Fruit fly (Drosophila melanogaster) whole organism, embryonic: Measurements from ENCODE around the gene CG5910.

ENCODE experiments used
- Awh ChIP-seq: fragments of 200-800 bp; sonication (Bioruptor generic); IDR thresholded peaks from 2 replicates; pipeline ENCODE4, ENCODE4 v1.3.6; 2022; ENCODE audit warnings: missing biosample characterization, missing genetic modification characterization
- CG11085 ChIP-seq: fragments of 200-800 bp; sonication (Bioruptor generic); IDR thresholded peaks from 2 replicates; pipeline ENCODE4 v1.3.6; 2022; ENCODE audit warnings: missing biosample characterization, missing genetic modification characterization
- CG12219 ChIP-seq: fragments of 200-800 bp; sonication (Bioruptor generic); optimal IDR thresholded peaks from 3 replicates; lab custom pipeline; 2018; ENCODE audit warnings: missing biosample characterization, mild to moderate bottlenecking, missing genetic modification characterization
- CG15269 ChIP-seq: fragments of 200-800 bp; sonication (Bioruptor generic); optimal IDR thresholded peaks from 2 replicates; lab custom pipeline; 2018; ENCODE audit warnings: missing biosample characterization, mild to moderate bottlenecking, missing genetic modification characterization, moderate library complexity
- CG16813 ChIP-seq: fragments of 200-800 bp; sonication (Bioruptor generic); IDR thresholded peaks from 3 replicates; pipeline ENCODE4 v1.3.6; 2022; ENCODE audit warnings: missing biosample characterization, missing genetic modification characterization; ENCODE audit not compliant: partially characterized antibody
- CG18011 ChIP-seq: fragments of 200-800 bp; sonication (Bioruptor generic); optimal IDR thresholded peaks from 2 replicates; lab custom pipeline; 2017; ENCODE audit warnings: missing biosample characterization, missing genetic modification characterization, mild to moderate bottlenecking, moderate library complexity, missing genotype
- CG2129 ChIP-seq: fragments of 200-800 bp; sonication (Bioruptor generic); IDR thresholded peaks from 2 replicates; pipeline ENCODE4 v1.3.6; 2022; ENCODE audit warnings: missing biosample characterization, missing genetic modification characterization; ENCODE audit not compliant: partially characterized antibody
- CG31441 ChIP-seq: fragments of 200-800 bp; sonication (Bioruptor generic); IDR thresholded peaks from 2 replicates; pipeline ENCODE4 v1.3.6; 2022; ENCODE audit warnings: missing biosample characterization, missing genetic modification characterization
- CG3163 ChIP-seq: fragments of 200-800 bp; sonication (Bioruptor generic); optimal IDR thresholded peaks from 3 replicates; lab custom pipeline; 2016; ENCODE audit warnings: missing biosample characterization, missing genetic modification characterization
- CG42726 ChIP-seq: fragments of 200-800 bp; sonication (Bioruptor generic); IDR thresholded peaks from 2 replicates; pipeline ENCODE4 v1.3.6; 2022; ENCODE audit warnings: missing biosample characterization, missing genetic modification characterization; ENCODE audit not compliant: partially characterized antibody
- CG4854 ChIP-seq: fragments of 200-800 bp; sonication (Bioruptor generic); optimal IDR thresholded peaks from 2 replicates; lab custom pipeline; 2016; ENCODE audit warnings: missing biosample characterization, missing genetic modification characterization, inconsistent platforms
- CG6254 ChIP-seq: fragments of 200-800 bp; sonication (Bioruptor generic); optimal IDR thresholded peaks from 3 replicates; lab custom pipeline; 2017; ENCODE audit warnings: mild to moderate bottlenecking, missing biosample characterization, missing genetic modification reagents, missing genetic modification characterization
- CG7963 ChIP-seq: fragments of 200-800 bp; sonication (Bioruptor generic); IDR thresholded peaks from 3 replicates; pipeline ENCODE4 v1.3.6; 2022; ENCODE audit warnings: missing biosample characterization, missing genetic modification characterization; ENCODE audit not compliant: partially characterized antibody
- CG7987 ChIP-seq: fragments of 200-800 bp; sonication (Bioruptor generic); optimal IDR thresholded peaks from 2 replicates; lab custom pipeline; 2018; ENCODE audit warnings: missing biosample characterization, mild to moderate bottlenecking, missing genetic modification characterization, moderate library complexity
- CG8388 ChIP-seq: fragments of 200-800 bp; sonication (Bioruptor generic); optimal IDR thresholded peaks from 2 replicates; lab custom pipeline; 2019; ENCODE audit warnings: missing biosample characterization, mild to moderate bottlenecking, missing genetic modification characterization, moderate library complexity
- CG9215 ChIP-seq: fragments of 200-800 bp; sonication (Bioruptor generic); IDR thresholded peaks from 2 replicates; pipeline ENCODE4 v1.3.6; 2022; ENCODE audit warnings: missing biosample characterization, missing genetic modification characterization
- Dad ChIP-seq: fragments of 200-800 bp; sonication (Bioruptor generic); optimal IDR thresholded peaks from 3 replicates; lab custom pipeline; 2016; ENCODE audit warnings: missing biosample characterization, missing genetic modification characterization
- Drgx ChIP-seq: fragments of 200-800 bp; sonication (Bioruptor generic); IDR thresholded peaks from 2 replicates; pipeline ENCODE4 v1.3.6; 2022; ENCODE audit warnings: missing biosample characterization, missing genetic modification characterization
- Elba2 ChIP-seq: fragments of 200-800 bp; sonication (Bioruptor generic); optimal IDR thresholded peaks from 3 replicates; lab custom pipeline; 2016; ENCODE audit warnings: missing biosample characterization, missing genetic modification characterization
- Hey ChIP-seq: fragments of 200-800 bp; sonication (Bioruptor generic); optimal IDR thresholded peaks from 3 replicates; lab custom pipeline; 2018; ENCODE audit warnings: missing biosample characterization, mild to moderate bottlenecking, missing genetic modification characterization
- Hr51 ChIP-seq, 2 experiments: fragments of 200-800 bp; sonication (Bioruptor generic); optimal IDR thresholded peaks; 2 replicates in 1 of 2; 3 replicates in 1 of 2; lab custom pipeline; 2016 to 2018; ENCODE audit warnings: missing biosample characterization in 2 of 2, missing genetic modification characterization in 2 of 2, mild to moderate bottlenecking in 1 of 2, moderate library complexity in 1 of 2
- MBD-R2 ChIP-seq: fragments of 200-800 bp; sonication (Bioruptor generic); IDR thresholded peaks from 2 replicates; pipeline ENCODE4 v1.3.6; 2022; ENCODE audit warnings: missing biosample characterization, missing genetic modification characterization
- Mad ChIP-seq: fragments of 200-800 bp; sonication (Bioruptor generic); optimal IDR thresholded peaks from 2 replicates; lab custom pipeline; 2016; ENCODE audit warnings: missing biosample characterization, missing genetic modification characterization
- Meics ChIP-seq: fragments of 200-800 bp; sonication (Bioruptor generic); optimal IDR thresholded peaks from 2 replicates; lab custom pipeline; 2017; ENCODE audit warnings: missing biosample characterization, mild to moderate bottlenecking, missing genetic modification characterization
- Nf-YA ChIP-seq: fragments of 200-800 bp; sonication (Bioruptor generic); IDR thresholded peaks from 2 replicates; pipeline ENCODE4 v1.3.6; 2022; ENCODE audit warnings: missing biosample characterization, missing genetic modification characterization
- Optix ChIP-seq: fragments of 200-800 bp; sonication (Bioruptor generic); IDR thresholded peaks from 3 replicates; pipeline ENCODE4 v1.3.6; 2022; ENCODE audit warnings: missing biosample characterization, missing genetic modification characterization
- PHDP ChIP-seq: fragments of 200-800 bp; sonication (Bioruptor generic); optimal IDR thresholded peaks from 3 replicates; lab custom pipeline; 2018; ENCODE audit warnings: missing biosample characterization, mild to moderate bottlenecking, missing genetic modification characterization, moderate library complexity
- Rx ChIP-seq: fragments of 200-800 bp; sonication (Bioruptor generic); IDR thresholded peaks from 2 replicates; pipeline ENCODE4 v1.3.6; 2022; ENCODE audit warnings: missing biosample characterization, missing genetic modification characterization
- Xrp1 ChIP-seq: fragments of 200-800 bp; sonication (Bioruptor generic); IDR thresholded peaks from 2 replicates; pipeline ENCODE4 v1.3.6; 2022; ENCODE audit warnings: missing biosample characterization, missing genetic modification characterization
- bbx ChIP-seq: fragments of 200-800 bp; sonication (Bioruptor generic); IDR thresholded peaks from 2 replicates; pipeline ENCODE4 v1.3.6; 2022; ENCODE audit warnings: missing biosample characterization, missing genetic modification characterization; ENCODE audit not compliant: partially characterized antibody
- cas ChIP-seq: fragments of 200-800 bp; sonication (Bioruptor generic); IDR thresholded peaks from 2 replicates; pipeline ENCODE4 v1.3.6; 2022; ENCODE audit warnings: missing biosample characterization, missing genetic modification characterization
- corto ChIP-seq: fragments of 200-800 bp; sonication (Bioruptor generic); optimal IDR thresholded peaks from 2 replicates; lab custom pipeline; 2016; ENCODE audit warnings: missing biosample characterization, mild to moderate bottlenecking, missing genetic modification characterization, moderate library complexity
- crc ChIP-seq: fragments of 200-800 bp; sonication (Bioruptor generic); optimal IDR thresholded peaks from 2 replicates; lab custom pipeline; 2016; ENCODE audit warnings: missing biosample characterization, missing genetic modification characterization
- en ChIP-seq: fragments of 200-800 bp; sonication (Bioruptor generic); optimal IDR thresholded peaks from 2 replicates; lab custom pipeline; 2016; ENCODE audit warnings: missing biosample characterization, missing genetic modification characterization
- fd3F ChIP-seq: fragments of 200-800 bp; sonication (Bioruptor generic); optimal IDR thresholded peaks from 2 replicates; lab custom pipeline; 2018; ENCODE audit warnings: missing biosample characterization, mild to moderate bottlenecking, missing genetic modification characterization, moderate library complexity
- her ChIP-seq: fragments of 200-800 bp; sonication (Bioruptor generic); optimal IDR thresholded peaks from 2 replicates; lab custom pipeline; 2016; ENCODE audit warnings: missing biosample characterization, missing genetic modification characterization
- mam ChIP-seq: fragments of 200-800 bp; sonication (Bioruptor generic); optimal IDR thresholded peaks from 3 replicates; lab custom pipeline; 2016; ENCODE audit warnings: missing biosample characterization, missing genetic modification characterization
- mirr ChIP-seq: fragments of 200-800 bp; sonication (Bioruptor generic); optimal IDR thresholded peaks from 3 replicates; lab custom pipeline; 2018; ENCODE audit warnings: missing biosample characterization, mild to moderate bottlenecking, missing genetic modification characterization
- prd ChIP-seq, 3 experiments: fragments of >200 bp in 2 of 3; fragments of 200-800 bp in 1 of 3; sonication (Bioruptor generic) in 1 of 3; optimal IDR thresholded peaks in 2 of 3; IDR thresholded peaks in 1 of 3; 2 replicates in 2 of 3; 3 replicates in 1 of 3; pipeline versions ENCODE4 v1.3.6 to Lab custom; 2017 to 2022; ENCODE audit warnings: missing biosample characterization in 1 of 3, missing genetic modification characterization in 1 of 3
- seq ChIP-seq: fragments of 200-800 bp; sonication (Bioruptor generic); IDR thresholded peaks from 2 replicates; pipeline ENCODE4 v1.3.6; 2022; ENCODE audit warnings: missing biosample characterization, missing genetic modification characterization
- sna ChIP-seq: fragments of 200-800 bp; sonication (Bioruptor generic); IDR thresholded peaks from 2 replicates; pipeline ENCODE4 v1.3.6; 2022; ENCODE audit warnings: missing biosample characterization, missing genetic modification characterization; ENCODE audit not compliant: partially characterized antibody
- sug ChIP-seq: fragments of 200-800 bp; optimal IDR thresholded peaks from 2 replicates; lab custom pipeline; 2019; ENCODE audit warnings: missing biosample characterization, mild to moderate bottlenecking, missing genetic modification characterization, moderate library complexity
- twi ChIP-seq: fragments of 200-800 bp; optimal IDR thresholded peaks from 2 replicates; lab custom pipeline; 2019; ENCODE audit warnings: missing biosample characterization, mild to moderate bottlenecking, missing genetic modification characterization, moderate library complexity
- usp ChIP-seq: fragments of >200 bp; optimal IDR thresholded peaks from 2 replicates; lab custom pipeline; 2017; ENCODE audit warnings: missing biosample characterization, missing genetic modification characterization
- yki ChIP-seq: fragments of >200 bp; optimal IDR thresholded peaks from 3 replicates; lab custom pipeline; 2018
- zf30C ChIP-seq: fragments of 200-800 bp; sonication (Bioruptor generic); optimal IDR thresholded peaks from 3 replicates; lab custom pipeline; 2018; ENCODE audit warnings: missing biosample characterization, mild to moderate bottlenecking, missing genetic modification characterization

CG5910 gene

dm6 chr3L:20452813-20453682 is 10.8 kb downstream of the CG5910 start, which contains the start of gene CG5199 (continued):
- TF ChIP-seq fd3F (GFP tag; lab: Kevin White, UChicago): peak; percentile 55
- TF ChIP-seq Optix (GFP tag; lab: Robert Waterston, UW): no peak
- peak; percentile 67 for TF ChIP-seq Xrp1 (GFP tag; lab: Robert Waterston, UW)
- no peak; the same call in 1 of the 2 replicates for TF ChIP-seq MBD-R2 (GFP tag; lab: Robert Waterston, UW)
- TF ChIP-seq Drgx (GFP tag; lab: Robert Waterston, UW): 0 out of 2 replicates have a peak, but pooled peaks have one; percentile 28
- no peak for TF ChIP-seq en (GFP tag; lab: Kevin White, UChicago)
- peak; percentile 62 for TF ChIP-seq PHDP (tag; lab: Kevin White, UChicago)
- no peak for TF ChIP-seq yki (lab: Kevin White, UChicago)
- TF ChIP-seq Awh (GFP tag; lab: Robert Waterston, UW): no peak
- TF ChIP-seq Nf-YA: no peak
- TF ChIP-seq cas (GFP tag; lab: Robert Waterston, UW): no peak

DNA sequence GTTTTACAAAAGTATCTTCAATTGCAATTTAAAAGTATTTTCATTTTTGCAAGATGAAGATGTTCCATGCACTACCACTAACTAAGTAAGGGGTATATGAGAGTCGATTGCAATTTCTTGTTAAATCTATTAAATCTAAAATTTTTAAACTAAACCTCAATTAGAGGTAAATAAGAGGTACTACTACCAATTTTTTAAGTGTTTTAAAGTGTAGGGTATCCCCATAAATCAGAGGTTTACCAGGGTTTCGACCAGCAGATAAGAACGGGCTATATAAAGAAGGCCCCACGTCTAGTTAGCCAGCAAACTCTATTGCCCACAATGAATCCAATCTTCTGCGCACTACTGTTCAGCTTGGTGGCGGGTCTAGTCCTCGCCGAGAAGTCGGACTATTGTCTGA is 18.2 kb downstream of the CG5910 start, which contains the start of gene mag:
Gene mag, plus strand, starts transcription at position 301 of the 400 bp plus-strand sequence.
- TF ChIP-seq CG11085 (GFP tag; lab: Robert Waterston, UW) (no peak), CG9215 (GFP tag; lab: Robert Waterston, UW) (no peak), CG31441 (GFP tag; lab: Robert Waterston, UW) (no peak), CG6254 (GFP tag; lab: Kevin White, UChicago) (no peak), CG4854 (GFP tag; lab: Kevin White, UChicago) (no peak), CG16813 (no peak), prd (optimal IDR thresholded peaks at IDR 0.05; lab: Kevin White, UChicago) (no peak), prd (GFP tag; IDR thresholded peaks at IDR 0.05; lab: Robert Waterston, UW) (no peak), Rx (GFP tag; lab: Robert Waterston, UW) (no peak), CG18011 (GFP tag; lab: Kevin White, UChicago) (no peak), corto (GFP tag; lab: Kevin White, UChicago) (no peak), twi (tag; lab: Kevin White, UChicago) (no peak), seq (GFP tag; lab: Robert Waterston, UW) (no peak), Meics (no peak), sna (GFP tag; lab: Robert Waterston, UW) (no peak), bbx (GFP tag; lab: Robert Waterston, UW) (no peak), Hr51 (GFP tag; optimal IDR thresholded peaks at IDR 0.05; lab: Kevin White, UChicago) (no peak), CG42726 (GFP tag; lab: Robert Waterston, UW) (no peak), her (GFP tag; lab: Kevin White, UChicago) (no peak), mam (GFP tag; lab: Kevin White, UChicago) (no peak), Elba2 (GFP tag; lab: Kevin White, UChicago) (no peak)
- TF ChIP-seq, all 482 proteins: peak for 0

- no peak for TF ChIP-seq Dad
- TF ChIP-seq usp: no peak
- no peak for TF ChIP-seq Drgx (GFP tag; lab: Robert Waterston, UW)
- TF ChIP-seq CG3163: no peak
- TF ChIP-seq crc (GFP tag; lab: Kevin White, UChicago): no peak
- no peak for TF ChIP-seq Hey
- TF ChIP-seq CG8388 (GFP tag; lab: Kevin White, UChicago): peak; percentile 16
- TF ChIP-seq zf30C (GFP tag; lab: Kevin White, UChicago): no peak
- no peak for TF ChIP-seq CG15269 (tag; lab: Kevin White, UChicago)
- TF ChIP-seq CG7987: no peak
- no peak for TF ChIP-seq corto (GFP tag; lab: Kevin White, UChicago)
- peak; percentile 45 for TF ChIP-seq sug (tag; lab: Kevin White, UChicago)
- no peak for TF ChIP-seq Mad (GFP tag; lab: Kevin White, UChicago)
- no peak for TF ChIP-seq CG2129 (GFP tag; lab: Robert Waterston, UW)
- TF ChIP-seq CG12219: no peak
- no peak for TF ChIP-seq mirr (GFP tag; lab: Kevin White, UChicago)
- no peak for TF ChIP-seq CG7963 (GFP tag; lab: Robert Waterston, UW)
These were observed 20.2 kb downstream of the CG5910 start for dm6 chr3L:20462391-20462790.
